Fruit fly (Drosophila melanogaster): ENCODE results near the gene Mec2.

- TF ChIP-seq h (optimal IDR thresholded peaks at IDR 0.05): no peak
- TF ChIP-seq psq (optimal IDR thresholded peaks at IDR 0.05): no peak
- no peak for TF ChIP-seq Myc (optimal IDR thresholded peaks at IDR 0.05)
Measured at dm6 chrX:19147939-19148641, 39.7 kb upstream of the Mec2 start.
